Worm (Caenorhabditis elegans) whole organism, late embryonic: ENCODE results near the gene T14B4.19.

Source experiments
- ceh-2 ChIP-seq: sonication (generic microtip); optimal IDR thresholded peaks from 2 replicates; lab custom pipeline; 2016; ENCODE audit warnings: missing genotype, missing genetic modification characterization, missing compliant biosample characterization
- ceh-31 ChIP-seq: sonication (generic microtip); optimal IDR thresholded peaks from 2 replicates; lab custom pipeline; 2016; ENCODE audit warnings: missing genetic modification characterization, missing compliant biosample characterization
- dve-1 ChIP-seq: sonication (generic microtip); optimal IDR thresholded peaks from 2 replicates; lab custom pipeline; 2017; ENCODE audit warnings: antibody characterized with exemption, mild to moderate bottlenecking, missing genetic modification characterization, missing compliant biosample characterization
- hlh-15 ChIP-seq: sonication (generic microtip); optimal IDR thresholded peaks from 2 replicates; lab custom pipeline; 2016; ENCODE audit warnings: missing genetic modification characterization, missing compliant biosample characterization
- lin-11 ChIP-seq: fragments of 200-800 bp; sonication (Bioruptor generic); optimal IDR thresholded peaks from 2 replicates; lab custom pipeline; 2018; ENCODE audit warnings: mild to moderate bottlenecking, missing genetic modification characterization, missing compliant biosample characterization
- nhr-11 ChIP-seq: fragments of 150-350 bp; optimal IDR thresholded peaks from 2 replicates; lab custom pipeline; 2014; ENCODE audit warnings: missing biosample characterization, missing genetic modification characterization
- npax-4 ChIP-seq: sonication (generic microtip); optimal IDR thresholded peaks from 2 replicates; lab custom pipeline; 2016; ENCODE audit warnings: missing genetic modification characterization, missing compliant biosample characterization
- pqm-1 ChIP-seq: sonication (generic microtip); optimal IDR thresholded peaks from 2 replicates; lab custom pipeline; 2016; ENCODE audit warnings: missing genetic modification characterization, missing compliant biosample characterization
- tbx-7 ChIP-seq: sonication (generic microtip); optimal IDR thresholded peaks from 2 replicates; lab custom pipeline; 2016; ENCODE audit warnings: missing genotype, missing genetic modification characterization, missing compliant biosample characterization
- unc-55 ChIP-seq: sonication (generic microtip); optimal IDR thresholded peaks from 2 replicates; lab custom pipeline; 2017; ENCODE audit warnings: missing biosample characterization, missing genetic modification reagents, missing genetic modification characterization

DNA sequence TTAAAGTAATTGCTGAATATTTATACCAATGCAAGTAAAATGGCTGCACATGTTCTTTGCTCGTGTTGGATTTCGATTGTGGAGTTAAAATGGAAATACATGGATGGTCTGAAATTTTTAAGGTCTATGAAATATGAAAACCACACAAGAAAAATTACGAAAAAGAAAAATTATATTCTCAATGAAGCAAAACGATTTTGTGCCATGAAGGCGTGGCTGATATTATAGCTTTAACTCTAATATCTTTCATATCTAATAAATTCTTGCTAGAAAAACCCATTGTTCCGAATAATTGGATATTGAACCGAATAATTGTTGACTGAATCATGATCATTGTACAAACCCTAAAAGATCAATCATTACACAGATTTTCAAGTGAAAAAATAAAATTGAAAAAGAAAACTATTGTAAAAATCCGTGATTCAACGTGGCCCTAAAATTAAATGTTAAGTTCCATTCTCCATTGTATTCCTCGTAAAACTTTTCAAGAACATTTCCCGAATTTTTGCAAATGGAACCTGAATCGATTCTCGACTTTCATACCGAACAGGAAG lies 42.0 kb upstream of the T14B4.19 start, which contains the start of the genes srx-95 and fis-1:
- no peak for TF ChIP-seq dve-1 (tag; lab: Kevin White, UChicago)
- TF ChIP-seq nhr-11 (tag; lab: Kevin White, UChicago): no peak
- TF ChIP-seq tbx-7 (tag; lab: Kevin White, UChicago): no peak
- no peak for TF ChIP-seq npax-4 (tag; lab: Kevin White, UChicago)
- no peak for TF ChIP-seq hlh-15 (tag; lab: Kevin White, UChicago)
- TF ChIP-seq ceh-2: no peak
- no peak for TF ChIP-seq ceh-31 (tag; lab: Kevin White, UChicago)
- no peak for TF ChIP-seq unc-55 (GFP tag; lab: Kevin White, UChicago)
- TF ChIP-seq pqm-1 (tag; lab: Kevin White, UChicago): no peak
- no peak for TF ChIP-seq lin-11 (tag; lab: Kevin White, UChicago)
